Fruit fly (Drosophila melanogaster) whole organism, embryonic: ENCODE results near the gene shf.

ENCODE experiments used
- CG1647 ChIP-seq: fragments of 200-800 bp; sonication (Bioruptor generic); optimal IDR thresholded peaks from 3 replicates; lab custom pipeline; 2016; ENCODE audit warnings: missing biosample characterization, missing genetic modification characterization
- CG4707 ChIP-seq: fragments of 200-800 bp; sonication (Bioruptor generic); optimal IDR thresholded peaks from 2 replicates; lab custom pipeline; 2018; ENCODE audit warnings: missing biosample characterization, mild to moderate bottlenecking, missing genetic modification characterization, moderate library complexity
- hb ChIP-seq: fragments of 200-800 bp; sonication (Bioruptor generic); IDR thresholded peaks from 3 replicates; pipeline ENCODE4 v1.3.6; 2022; ENCODE audit warnings: missing biosample characterization, missing genetic modification characterization; ENCODE audit not compliant: partially characterized antibody
- kay ChIP-seq: fragments of 200-800 bp; sonication (Bioruptor generic); optimal IDR thresholded peaks from 2 replicates; lab custom pipeline; 2016; ENCODE audit warnings: missing biosample characterization, missing genetic modification characterization
- lab ChIP-seq: fragments of 200-800 bp; sonication (Bioruptor generic); optimal IDR thresholded peaks from 3 replicates; lab custom pipeline; 2017; ENCODE audit warnings: missing biosample characterization, missing genetic modification characterization, mild to moderate bottlenecking, moderate library complexity, missing genetic modification reagents
- p53 ChIP-seq: fragments of 200-800 bp; sonication (Bioruptor generic); optimal IDR thresholded peaks from 2 replicates; lab custom pipeline; 2016; ENCODE audit warnings: missing biosample characterization, missing genetic modification characterization
- pho ChIP-seq: fragments of 200-800 bp; sonication (Bioruptor generic); optimal IDR thresholded peaks from 2 replicates; lab custom pipeline; 2016; ENCODE audit warnings: missing biosample characterization, missing genetic modification characterization
- sim ChIP-seq: fragments of 200-800 bp; sonication (Bioruptor generic); IDR thresholded peaks from 2 replicates; pipeline ENCODE4 v1.3.6; 2022; ENCODE audit warnings: missing biosample characterization, missing genetic modification characterization
- so ChIP-seq: fragments of 200-800 bp; sonication (Bioruptor generic); IDR thresholded peaks from 3 replicates; pipeline ENCODE4 v1.3.6; 2022; ENCODE audit warnings: missing biosample characterization, missing genetic modification characterization
- wdn ChIP-seq: fragments of 200-800 bp; sonication (Bioruptor generic); IDR thresholded peaks from 2 replicates; pipeline ENCODE4 v1.3.6; 2022; ENCODE audit warnings: missing biosample characterization, missing genetic modification characterization
- z ChIP-seq: fragments of 200-800 bp; sonication (Bioruptor generic); IDR thresholded peaks from 3 replicates; pipeline ENCODE4 v1.3.6; 2022; ENCODE audit warnings: missing biosample characterization, missing genetic modification characterization

DNA sequence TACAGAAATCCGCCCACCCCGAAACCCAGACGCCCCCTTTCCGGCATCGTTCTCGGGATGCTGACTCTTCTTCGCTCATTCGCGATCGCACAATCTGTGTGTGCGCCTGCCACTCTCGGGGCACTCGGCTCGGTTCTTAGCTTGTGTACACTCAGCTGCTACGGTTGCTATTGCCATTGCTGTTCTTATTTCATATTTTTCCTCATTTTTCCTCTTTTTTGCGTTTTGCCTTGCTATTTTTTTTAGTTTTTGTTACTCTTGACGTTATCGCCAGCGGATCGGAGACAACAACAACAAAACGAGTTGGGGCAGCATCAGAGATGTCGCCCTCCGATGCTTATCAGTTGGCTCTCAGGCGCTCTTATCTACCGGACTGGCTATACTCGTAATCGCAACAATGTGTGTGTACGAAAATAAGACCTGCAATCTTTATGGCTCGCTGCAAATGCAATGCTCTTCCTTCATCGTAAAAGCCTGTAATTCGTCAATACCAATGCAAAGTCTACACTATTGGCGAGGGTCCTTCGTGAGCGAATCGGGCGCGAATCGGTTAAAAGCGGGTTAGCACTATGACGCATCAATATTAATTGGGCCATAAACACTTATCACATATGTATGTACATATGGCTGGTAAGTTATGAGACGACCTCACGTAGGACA is 48.7 kb downstream of the shf start:
- TF ChIP-seq kay (GFP tag; lab: Kevin White, UChicago) (no peak), wdn (GFP tag; lab: Robert Waterston, UW) (no peak), CG4707 (GFP tag; lab: Kevin White, UChicago) (no peak), CG1647 (GFP tag; lab: Kevin White, UChicago) (no peak), hb (GFP tag; lab: Robert Waterston, UW) (no peak), so (GFP tag; lab: Robert Waterston, UW) (no peak), sim (GFP tag; lab: Robert Waterston, UW) (no peak), pho (GFP tag; lab: Kevin White, UChicago) (no peak), p53 (GFP tag; lab: Kevin White, UChicago) (no peak), z (GFP tag; lab: Robert Waterston, UW) (no peak), lab (GFP tag; lab: Kevin White, UChicago) (no peak)
